Fruit fly (Drosophila melanogaster) whole organism, wandering third instar larva: Measurements from ENCODE around the gene CG10466.

ENCODE experiments used
- Dif ChIP-seq: fragments of 200-275, 200-300 bp; sonication (Bioruptor generic); optimal IDR thresholded peaks from 2 replicates; lab custom pipeline; 2018; ENCODE audit warnings: missing biosample characterization, missing genetic modification characterization; ENCODE audit not compliant: partially characterized antibody
- HLH106 ChIP-seq: fragments of 200-800 bp; optimal IDR thresholded peaks from 3 replicates; lab custom pipeline; 2019; ENCODE audit warnings: missing biosample characterization, mild to moderate bottlenecking, missing genetic modification characterization, moderate library complexity
- OdsH ChIP-seq: fragments of 200-800 bp; sonication (Bioruptor generic); optimal IDR thresholded peaks from 2 replicates; lab custom pipeline; 2016; ENCODE audit warnings: missing biosample characterization, mild to moderate bottlenecking, missing genetic modification characterization
- br ChIP-seq: fragments of 200-800 bp; sonication (Bioruptor generic); optimal IDR thresholded peaks from 2 replicates; lab custom pipeline; 2016; ENCODE audit warnings: missing biosample characterization, missing genetic modification characterization
- dsf ChIP-seq: sonication (Bioruptor generic); optimal IDR thresholded peaks from 2 replicates; lab custom pipeline; 2016; ENCODE audit warnings: missing biosample characterization, missing genetic modification characterization, borderline replicate concordance
- h ChIP-seq: fragments of 200-800 bp; sonication (Bioruptor generic); optimal IDR thresholded peaks from 3 replicates; lab custom pipeline; 2016; ENCODE audit warnings: missing biosample characterization, mild to moderate bottlenecking, missing genetic modification characterization

DNA sequence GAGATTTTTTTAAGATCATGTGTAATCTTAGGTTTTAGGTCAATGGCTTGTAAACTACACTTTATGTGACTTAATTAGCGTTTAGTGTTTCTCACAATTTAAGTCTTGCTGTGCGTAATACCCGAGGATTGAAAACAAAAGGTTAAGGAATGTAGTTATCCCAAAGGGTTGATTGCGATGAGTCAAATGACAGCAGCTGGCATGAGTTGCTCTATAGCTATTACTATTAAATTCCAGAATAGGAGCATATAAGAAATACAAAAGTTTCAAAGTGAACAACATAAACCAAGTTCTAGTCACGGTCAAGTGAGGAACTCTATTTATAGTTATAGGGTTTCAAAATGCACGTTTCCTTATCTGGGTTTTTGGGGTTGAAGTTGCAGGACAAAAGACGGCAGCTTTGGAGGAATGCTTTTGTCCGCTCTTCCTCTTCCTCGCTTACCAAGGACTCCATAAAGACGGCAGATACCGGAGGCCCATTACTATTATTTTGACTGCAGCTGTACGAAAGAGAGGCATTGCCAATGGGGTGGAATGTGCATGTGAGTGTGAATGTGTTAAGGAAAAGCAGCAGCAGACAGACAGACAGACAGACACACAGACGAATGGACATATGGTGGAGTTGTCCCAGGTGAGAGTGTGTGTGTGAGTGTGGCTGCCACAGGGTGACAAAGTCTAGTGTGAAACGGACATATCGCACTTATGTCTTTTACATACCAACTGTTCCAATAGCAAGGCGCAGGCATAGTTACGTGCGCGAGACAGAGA, 1.2 kb upstream of the CG10466 start:
- TF ChIP-seq Dif (GFP tag; lab: Kevin White, UChicago) (no peak), h (GFP tag; lab: Kevin White, UChicago) (no peak), OdsH (GFP tag; lab: Kevin White, UChicago) (no peak), HLH106 (no peak), br (GFP tag; lab: Kevin White, UChicago) (no peak), dsf (no peak)
